Worm (Caenorhabditis elegans) whole organism, early embryonic: ENCODE data around the gene msi-1.

Experiments used
- B0310.2 ChIP-seq: sonication (generic microtip); optimal IDR thresholded peaks from 2 replicates; lab custom pipeline; 2016; ENCODE audit warnings: mild to moderate bottlenecking, missing genetic modification characterization, missing compliant biosample characterization
- aly-1 ChIP-seq: sonication (generic microtip); optimal IDR thresholded peaks from 2 replicates; lab custom pipeline; 2016; ENCODE audit warnings: missing genetic modification characterization, missing compliant biosample characterization
- ama-1 ChIP-seq: fragments of 150-350 bp; optimal IDR thresholded peaks from 2 replicates; lab custom pipeline; 2014
- flt-1 ChIP-seq: fragments of 200-800 bp; sonication (Bioruptor generic); IDR thresholded peaks from 2 replicates; pipeline ENCODE4 v1.3.6; 2022; ENCODE audit warnings: missing genetic modification characterization, missing compliant biosample characterization
- hnd-1 ChIP-seq: sonication (generic microtip); optimal IDR thresholded peaks from 2 replicates; lab custom pipeline; 2016; ENCODE audit warnings: missing genetic modification characterization, missing compliant biosample characterization

DNA sequence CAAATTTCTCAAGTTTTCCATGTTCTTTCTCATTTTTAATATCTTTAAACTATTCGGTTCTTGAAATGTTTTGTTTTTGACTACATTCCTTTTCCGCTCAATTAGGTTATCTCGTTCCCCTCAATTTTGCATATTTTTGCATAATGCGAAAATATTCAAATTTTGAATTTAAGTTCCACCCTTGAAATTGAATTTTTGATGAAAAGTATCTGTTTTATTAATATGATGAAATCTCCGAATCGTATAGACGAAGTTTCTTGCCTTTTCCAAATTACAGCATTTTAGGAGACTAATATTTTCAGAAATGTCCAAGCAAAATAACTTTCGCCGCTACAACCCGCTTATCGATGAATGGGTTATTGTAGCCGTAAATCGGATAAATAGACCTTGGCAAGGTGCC, 57.6 kb downstream of the msi-1 start, which contains the start of gene ZK1058.3:
- TF ChIP-seq aly-1 (tag; lab: Kevin White, UChicago): no peak
- no peak for TF ChIP-seq B0310.2 (tag; lab: Kevin White, UChicago)
- no peak for TF ChIP-seq ama-1 (lab: Kevin White, UChicago)
- no peak for TF ChIP-seq hnd-1 (tag; lab: Kevin White, UChicago)
- no peak for TF ChIP-seq flt-1
